1 fruit fly cellular context compared by ENCODE assay signal in the genomic region with DNA sequence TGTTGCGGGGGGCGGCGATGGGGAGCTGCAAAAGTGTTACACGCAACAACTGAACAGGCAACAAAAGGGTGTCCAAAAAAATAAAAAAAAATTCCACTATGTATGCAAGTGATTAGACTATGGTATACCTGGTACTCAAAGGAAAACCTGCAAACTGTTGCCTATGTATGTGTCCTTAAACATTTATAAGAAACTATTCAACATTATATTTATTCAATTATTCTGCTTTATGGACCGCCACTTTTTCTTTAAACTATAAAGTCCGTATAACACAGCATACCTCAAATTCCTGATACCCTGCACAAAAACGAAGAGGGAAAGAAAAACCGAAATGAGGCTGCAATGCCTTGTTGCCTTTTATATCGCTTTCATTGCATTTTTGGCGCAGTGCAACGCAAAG.
A peak's percentile ranks its signal among the peaks of the same experiment; 100 is the strongest.
TF ChIP-seq lines count a peak whose summit lies in the region.

No protein-coding gene starts in this region.

TF ChIP-seq in whole organism, embryonic, 481 proteins besides CTCF, POLR2A, EP300 and RAD21 (continued from another document and continues in another):
- TF ChIP-seq CG4404 (GFP tag; IDR thresholded peaks at IDR 0.05; lab: Robert Waterston, UW) (peak; percentile 67), shn (GFP tag; optimal IDR thresholded peaks at IDR 0.05; lab: Kevin White, UChicago) (no peak), CG13894 (tag; optimal IDR thresholded peaks at IDR 0.05; lab: Kevin White, UChicago) (no peak), MESR4 (GFP tag; optimal IDR thresholded peaks at IDR 0.05; lab: Kevin White, UChicago) (no peak), crc (GFP tag; optimal IDR thresholded peaks at IDR 0.05; lab: Kevin White, UChicago) (no peak), nom (GFP tag; optimal IDR thresholded peaks at IDR 0.05; lab: Kevin White, UChicago) (no peak), CG9932 (GFP tag; IDR thresholded peaks at IDR 0.05; lab: Robert Waterston, UW) (no peak), CG4617 (GFP tag; optimal IDR thresholded peaks at IDR 0.05; lab: Kevin White, UChicago; ENCODE audit: borderline replicate concordance) (no peak), Hr3 (GFP tag; optimal IDR thresholded peaks at IDR 0.05; lab: Kevin White, UChicago) (peak; percentile 50), CG2129 (GFP tag; IDR thresholded peaks at IDR 0.05; lab: Robert Waterston, UW; ENCODE audit: partially characterized antibody) (no peak), CG31388 (GFP tag; optimal IDR thresholded peaks at IDR 0.05; lab: Kevin White, UChicago) (no peak), usp (GFP tag; optimal IDR thresholded peaks at IDR 0.05; lab: Kevin White, UChicago) (no peak), BtbVII (GFP tag; optimal IDR thresholded peaks at IDR 0.05; lab: Kevin White, UChicago) (no peak), CrebB (tag; optimal IDR thresholded peaks at IDR 0.05; lab: Kevin White, UChicago) (no peak), CG3407 (GFP tag; optimal IDR thresholded peaks at IDR 0.05; lab: Kevin White, UChicago) (no peak), slou (GFP tag; optimal IDR thresholded peaks at IDR 0.05; lab: Kevin White, UChicago) (no peak), tll (GFP tag; optimal IDR thresholded peaks at IDR 0.05; lab: Kevin White, UChicago) (no peak), stc (GFP tag; IDR thresholded peaks at IDR 0.05; lab: Robert Waterston, UW) (peak; percentile 69), fd102C (GFP tag; optimal IDR thresholded peaks at IDR 0.05; lab: Kevin White, UChicago) (no peak), CG2678 (tag; optimal IDR thresholded peaks at IDR 0.05; lab: Kevin White, UChicago) (peak; percentile 34), Oli (tag; optimal IDR thresholded peaks at IDR 0.05; lab: Kevin White, UChicago) (peak; percentile 56), CG10543 (GFP tag; optimal IDR thresholded peaks at IDR 0.05; lab: Kevin White, UChicago) (no peak), sr (GFP tag; IDR thresholded peaks at IDR 0.05; lab: Robert Waterston, UW) (no peak), Elba2 (GFP tag; optimal IDR thresholded peaks at IDR 0.05; lab: Kevin White, UChicago) (no peak), ttk (GFP tag; IDR thresholded peaks at IDR 0.05; lab: Robert Waterston, UW) (peak; percentile 73), Optix (GFP tag; IDR thresholded peaks at IDR 0.05; lab: Robert Waterston, UW) (0 out of 3 replicates have a peak, but pooled peaks have one; percentile 39), aop (GFP tag; IDR thresholded peaks at IDR 0.05; lab: Robert Waterston, UW) (no peak), mirr (GFP tag; optimal IDR thresholded peaks at IDR 0.05; lab: Kevin White, UChicago) (no peak), CG16863 (GFP tag; optimal IDR thresholded peaks at IDR 0.05; lab: Kevin White, UChicago) (no peak), CG9215 (GFP tag; IDR thresholded peaks at IDR 0.05; lab: Robert Waterston, UW) (no peak), CG1529 (GFP tag; optimal IDR thresholded peaks at IDR 0.05; lab: Kevin White, UChicago) (peak; percentile 11), trh (GFP tag; optimal IDR thresholded peaks at IDR 0.05; lab: Kevin White, UChicago) (no peak), salm (tag; optimal IDR thresholded peaks at IDR 0.05; lab: Kevin White, UChicago) (no peak), Gsc (GFP tag; IDR thresholded peaks at IDR 0.05; lab: Robert Waterston, UW) (peak; percentile 50; the same call in 1 of the 2 replicates), slp2 (GFP tag; optimal IDR thresholded peaks at IDR 0.05; lab: Kevin White, UChicago) (no peak), ATbp (GFP tag; optimal IDR thresholded peaks at IDR 0.05; lab: Kevin White, UChicago) (peak; percentile 10), sna (GFP tag; IDR thresholded peaks at IDR 0.05; lab: Robert Waterston, UW; ENCODE audit: partially characterized antibody) (no peak), Mes4 (GFP tag; optimal IDR thresholded peaks at IDR 0.05; lab: Kevin White, UChicago) (no peak), tio (GFP tag; optimal IDR thresholded peaks at IDR 0.05; lab: Kevin White, UChicago) (no peak), Dbx (GFP tag; IDR thresholded peaks at IDR 0.05; lab: Robert Waterston, UW) (no peak), dimm (GFP tag; IDR thresholded peaks at IDR 0.05; lab: Robert Waterston, UW) (no peak), CG18262 (tag; optimal IDR thresholded peaks at IDR 0.05; lab: Kevin White, UChicago) (peak; percentile 71), al (GFP tag; IDR thresholded peaks at IDR 0.05; lab: Robert Waterston, UW) (no peak), CG15696 (tag; optimal IDR thresholded peaks at IDR 0.05; lab: Kevin White, UChicago) (no peak), TFAM (GFP tag; optimal IDR thresholded peaks at IDR 0.05; lab: Kevin White, UChicago) (no peak), Mad (GFP tag; optimal IDR thresholded peaks at IDR 0.05; lab: Kevin White, UChicago) (peak; percentile 15), abd-A (tag; optimal IDR thresholded peaks at IDR 0.05; lab: Kevin White, UChicago) (no peak), bowl (GFP tag; IDR thresholded peaks at IDR 0.05; lab: Robert Waterston, UW) (0 out of 2 replicates have a peak, but pooled peaks have one; percentile 24), CG34422 (GFP tag; IDR thresholded peaks at IDR 0.05; lab: Robert Waterston, UW) (peak; percentile 69; the same call in 2 of the 3 replicates), CG8290 (GFP tag; optimal IDR thresholded peaks at IDR 0.05; lab: Kevin White, UChicago) (no peak), CG8290 (tag; optimal IDR thresholded peaks at IDR 0.05; lab: Kevin White, UChicago) (no peak), Sox102F (GFP tag; optimal IDR thresholded peaks at IDR 0.05; lab: Kevin White, UChicago) (peak; percentile 74), CG10654 (GFP tag; optimal IDR thresholded peaks at IDR 0.05; lab: Kevin White, UChicago) (peak; percentile 38), Fer3 (tag; optimal IDR thresholded peaks at IDR 0.05; lab: Kevin White, UChicago) (no peak), HHEX (GFP tag; optimal IDR thresholded peaks at IDR 0.05; lab: Kevin White, UChicago) (peak; percentile 36), CG16815 (GFP tag; optimal IDR thresholded peaks at IDR 0.05; lab: Kevin White, UChicago) (peak; percentile 12), tup (GFP tag; optimal IDR thresholded peaks at IDR 0.05; lab: Kevin White, UChicago) (no peak), CG12744 (GFP tag; optimal IDR thresholded peaks at IDR 0.05; lab: Kevin White, UChicago) (no peak), CG7556 (GFP tag; optimal IDR thresholded peaks at IDR 0.05; lab: Kevin White, UChicago) (no peak), corto (GFP tag; optimal IDR thresholded peaks at IDR 0.05; lab: Kevin White, UChicago) (no peak), Med (GFP tag; lab: Kevin White, UChicago) (peak; percentile 66), CHES-1-like (GFP tag; optimal IDR thresholded peaks at IDR 0.05; lab: Kevin White, UChicago) (no peak), CG7271 (tag; optimal IDR thresholded peaks at IDR 0.05; lab: Kevin White, UChicago) (no peak), Ets97D (GFP tag; optimal IDR thresholded peaks at IDR 0.05; lab: Kevin White, UChicago) (no peak), tna (GFP tag; IDR thresholded peaks at IDR 0.05; lab: Robert Waterston, UW; ENCODE audit: partially characterized antibody) (no peak), Dad (GFP tag; optimal IDR thresholded peaks at IDR 0.05; lab: Kevin White, UChicago) (no peak), CG6689 (GFP tag; IDR thresholded peaks at IDR 0.05; lab: Robert Waterston, UW) (peak; percentile 86), gsb-n (tag; optimal IDR thresholded peaks at IDR 0.05; lab: Kevin White, UChicago) (peak; percentile 38), CG12769 (tag; optimal IDR thresholded peaks at IDR 0.05; lab: Kevin White, UChicago) (no peak), sug (tag; optimal IDR thresholded peaks at IDR 0.05; lab: Kevin White, UChicago) (no peak), Doc3 (GFP tag; IDR thresholded peaks at IDR 0.05; lab: Robert Waterston, UW; ENCODE audit: partially characterized antibody) (no peak), CG12942 (GFP tag; optimal IDR thresholded peaks at IDR 0.05; lab: Kevin White, UChicago) (no peak), CG30431 (GFP tag; optimal IDR thresholded peaks at IDR 0.05; lab: Kevin White, UChicago) (no peak), NFAT (GFP tag; IDR thresholded peaks at IDR 0.05; lab: Robert Waterston, UW) (no peak), HmgD (GFP tag; optimal IDR thresholded peaks at IDR 0.05; lab: Kevin White, UChicago) (no peak), CG7357 (GFP tag; IDR thresholded peaks at IDR 0.05; lab: Robert Waterston, UW) (peak; percentile 50; the same call in 1 of the 3 replicates), ap (GFP tag; IDR thresholded peaks at IDR 0.05; lab: Robert Waterston, UW) (0 out of 2 replicates have a peak, but pooled peaks have one; percentile 43), Bdp1 (GFP tag; optimal IDR thresholded peaks at IDR 0.05; lab: Kevin White, UChicago) (no peak), toy (GFP tag; IDR thresholded peaks at IDR 0.05; lab: Robert Waterston, UW) (no peak), CG13424 (tag; optimal IDR thresholded peaks at IDR 0.05; lab: Kevin White, UChicago) (no peak), pfk (GFP tag; optimal IDR thresholded peaks at IDR 0.05; lab: Kevin White, UChicago) (no peak), seq (GFP tag; IDR thresholded peaks at IDR 0.05; lab: Robert Waterston, UW) (no peak), ash1 (GFP tag; optimal IDR thresholded peaks at IDR 0.05; lab: Kevin White, UChicago) (no peak), p53 (GFP tag; optimal IDR thresholded peaks at IDR 0.05; lab: Kevin White, UChicago) (no peak), CG10321 (GFP tag; IDR thresholded peaks at IDR 0.05; lab: Robert Waterston, UW) (no peak), btn (GFP tag; optimal IDR thresholded peaks at IDR 0.05; lab: Kevin White, UChicago) (peak; percentile 7), chif (GFP tag; optimal IDR thresholded peaks at IDR 0.05; lab: Kevin White, UChicago) (peak in 1 of 2 experiments; percentile 58), Blimp-1 (GFP tag; optimal IDR thresholded peaks at IDR 0.05; lab: Kevin White, UChicago) (peak; percentile 78), CG3281 (GFP tag; optimal IDR thresholded peaks at IDR 0.05; lab: Kevin White, UChicago) (no peak), sqz (GFP tag; optimal IDR thresholded peaks at IDR 0.05; lab: Kevin White, UChicago) (peak; percentile 9), Ada2b (GFP tag; IDR thresholded peaks at IDR 0.05; lab: Robert Waterston, UW) (peak; percentile 79), CG30403 (GFP tag; optimal IDR thresholded peaks at IDR 0.05; lab: Kevin White, UChicago) (peak; percentile 9), CG18476 (GFP tag; optimal IDR thresholded peaks at IDR 0.05; lab: Kevin White, UChicago) (no peak), Hand (GFP tag; optimal IDR thresholded peaks at IDR 0.05; lab: Kevin White, UChicago) (no peak), CG33213 (GFP tag; optimal IDR thresholded peaks at IDR 0.05; lab: Kevin White, UChicago) (peak; percentile 1), CG14667 (GFP tag; IDR thresholded peaks at IDR 0.05; lab: Robert Waterston, UW) (peak; percentile 52), twi (tag; optimal IDR thresholded peaks at IDR 0.05; lab: Kevin White, UChicago) (no peak), CG7928 (GFP tag; optimal IDR thresholded peaks at IDR 0.05; lab: Kevin White, UChicago) (no peak), B-H1 (GFP tag; IDR thresholded peaks at IDR 0.05; lab: Robert Waterston, UW) (peak; percentile 64), Dp (GFP tag; optimal IDR thresholded peaks at IDR 0.05; lab: Kevin White, UChicago) (no peak), CG11723 (GFP tag; optimal IDR thresholded peaks at IDR 0.05; lab: Kevin White, UChicago) (no peak), D19A (tag; optimal IDR thresholded peaks at IDR 0.05; lab: Kevin White, UChicago) (peak; percentile 62), dmrt11E (tag; optimal IDR thresholded peaks at IDR 0.05; lab: Kevin White, UChicago) (peak; percentile 60), zen (tag; optimal IDR thresholded peaks at IDR 0.05; lab: Kevin White, UChicago) (peak; percentile 39), Bgb (GFP tag; IDR thresholded peaks at IDR 0.05; lab: Robert Waterston, UW; ENCODE audit: partially characterized antibody) (no peak), CG2199 (GFP tag; IDR thresholded peaks at IDR 0.05; lab: Robert Waterston, UW) (0 out of 3 replicates have a peak, but pooled peaks have one; percentile 39), CG17328 (GFP tag; IDR thresholded peaks at IDR 0.05; lab: Robert Waterston, UW) (0 out of 2 replicates have a peak, but pooled peaks have one; percentile 55), Aef1 (GFP tag; IDR thresholded peaks at IDR 0.05; lab: Robert Waterston, UW) (no peak; the same call in 2 of the 3 replicates), CG17568 (GFP tag; optimal IDR thresholded peaks at IDR 0.05; lab: Kevin White, UChicago) (no peak), CG16813 (GFP tag; IDR thresholded peaks at IDR 0.05; lab: Robert Waterston, UW; ENCODE audit: partially characterized antibody) (no peak), hbn (GFP tag; IDR thresholded peaks at IDR 0.05; lab: Robert Waterston, UW; ENCODE audit: partially characterized antibody) (no peak), MBD-R2 (GFP tag; IDR thresholded peaks at IDR 0.05; lab: Robert Waterston, UW) (no peak), trem (tag; optimal IDR thresholded peaks at IDR 0.05; lab: Kevin White, UChicago) (peak; percentile 39), CG5953 (GFP tag; IDR thresholded peaks at IDR 0.05; lab: Robert Waterston, UW) (no peak), CG14860 (GFP tag; IDR thresholded peaks at IDR 0.05; lab: Robert Waterston, UW; ENCODE audit: partially characterized antibody) (no peak), sob (GFP tag; IDR thresholded peaks at IDR 0.05; lab: Robert Waterston, UW) (peak; percentile 26; the same call in 1 of the 2 replicates), ssp (GFP tag; IDR thresholded peaks at IDR 0.05; lab: Robert Waterston, UW) (peak; percentile 66), CG10209 (GFP tag; optimal IDR thresholded peaks at IDR 0.05; lab: Kevin White, UChicago) (no peak), CG6175 (GFP tag; IDR thresholded peaks at IDR 0.05; lab: Robert Waterston, UW) (no peak), ac (GFP tag; optimal IDR thresholded peaks at IDR 0.05; lab: Kevin White, UChicago) (no peak), insv (GFP tag; optimal IDR thresholded peaks at IDR 0.05; lab: Kevin White, UChicago) (no peak), zf30C (GFP tag; optimal IDR thresholded peaks at IDR 0.05; lab: Kevin White, UChicago) (no peak), cato (GFP tag; optimal IDR thresholded peaks at IDR 0.05; lab: Kevin White, UChicago; ENCODE audit: borderline replicate concordance) (no peak), CG9876 (GFP tag; optimal IDR thresholded peaks at IDR 0.05; lab: Kevin White, UChicago) (no peak), Dip2 (GFP tag; IDR thresholded peaks at IDR 0.05; lab: Robert Waterston, UW) (no peak), CG13123 (GFP tag; optimal IDR thresholded peaks at IDR 0.05; lab: Kevin White, UChicago) (no peak), CG11093 (GFP tag; IDR thresholded peaks at IDR 0.05; lab: Robert Waterston, UW) (peak; percentile 69; the same call in 2 of the 3 replicates), CG17802 (tag; optimal IDR thresholded peaks at IDR 0.05; lab: Kevin White, UChicago) (no peak), Camta (GFP tag; optimal IDR thresholded peaks at IDR 0.05; lab: Kevin White, UChicago) (peak; percentile 5)
